Fruit fly (Drosophila melanogaster) whole organism, prepupa: ENCODE measurements around the gene spi.
A peak's percentile ranks its signal among the peaks of the same experiment; 100 is the strongest.

Source experiments
- Blimp-1 ChIP-seq: fragments of 200-800 bp; sonication (Bioruptor generic); optimal IDR thresholded peaks from 3 replicates; lab custom pipeline; 2017; ENCODE audit warnings: missing biosample characterization, missing genetic modification characterization, mild to moderate bottlenecking, moderate library complexity, missing genetic modification reagents
- CG10631 ChIP-seq: fragments of 200-800 bp; sonication (Bioruptor generic); optimal IDR thresholded peaks from 2 replicates; lab custom pipeline; 2016; ENCODE audit warnings: missing biosample characterization, missing genetic modification characterization
- CG10669 ChIP-seq: fragments of 200-800 bp; sonication (Bioruptor generic); optimal IDR thresholded peaks from 3 replicates; lab custom pipeline; 2018; ENCODE audit warnings: missing biosample characterization, mild to moderate bottlenecking, missing genetic modification characterization, moderate library complexity
- CG11294 ChIP-seq: fragments of 200-800 bp; sonication (Bioruptor generic); IDR thresholded peaks from 2 replicates; pipeline ENCODE4 v1.3.6; 2022; ENCODE audit warnings: missing biosample characterization, missing genetic modification characterization
- CG11762 ChIP-seq: fragments of 200-800 bp; sonication (Bioruptor generic); optimal IDR thresholded peaks from 3 replicates; lab custom pipeline; 2016; ENCODE audit warnings: missing biosample characterization, missing genetic modification characterization; ENCODE audit not compliant: insufficient read depth
- CG11902 ChIP-seq: fragments of 200-800 bp; sonication (Bioruptor generic); optimal IDR thresholded peaks from 3 replicates; lab custom pipeline; 2016; ENCODE audit warnings: missing biosample characterization, missing genetic modification characterization
- CG15336 ChIP-seq: fragments of 200-800 bp; sonication (Bioruptor generic); IDR thresholded peaks from 2 replicates; pipeline ENCODE4 v1.3.6; 2022; ENCODE audit warnings: missing biosample characterization, missing genetic modification characterization
- CG1621 ChIP-seq: fragments of 200-800 bp; sonication (Bioruptor generic); optimal IDR thresholded peaks from 3 replicates; lab custom pipeline; 2018; ENCODE audit warnings: missing biosample characterization, mild to moderate bottlenecking, missing genetic modification characterization
- CG16779 ChIP-seq: fragments of 200-800 bp; sonication (Bioruptor generic); optimal IDR thresholded peaks from 3 replicates; lab custom pipeline; 2017; ENCODE audit warnings: missing biosample characterization, mild to moderate bottlenecking, missing genetic modification characterization
- CG3032 ChIP-seq: fragments of 200-800 bp; optimal IDR thresholded peaks from 2 replicates; lab custom pipeline; 2019; ENCODE audit warnings: missing biosample characterization, mild to moderate bottlenecking, missing genetic modification characterization, moderate library complexity
- CG31627 ChIP-seq: fragments of 200-800 bp; sonication (Bioruptor generic); optimal IDR thresholded peaks from 3 replicates; lab custom pipeline; 2016; ENCODE audit warnings: missing biosample characterization, missing genetic modification characterization
- CG34406 ChIP-seq: fragments of 200-800 bp; sonication (Bioruptor generic); optimal IDR thresholded peaks from 3 replicates; lab custom pipeline; 2016; ENCODE audit warnings: missing biosample characterization, missing genetic modification characterization
- CG4318 ChIP-seq: fragments of 200-800 bp; sonication (Bioruptor generic); optimal IDR thresholded peaks from 3 replicates; lab custom pipeline; 2017; ENCODE audit warnings: missing biosample characterization, mild to moderate bottlenecking, missing genetic modification characterization
- CG6163 ChIP-seq: fragments of 200-800 bp; sonication (Bioruptor generic); IDR thresholded peaks from 3 replicates; pipeline ENCODE4 v1.3.6; 2022; ENCODE audit warnings: missing biosample characterization, missing genetic modification characterization
- CG6276 ChIP-seq: fragments of 200-800 bp; sonication (Bioruptor generic); optimal IDR thresholded peaks from 2 replicates; lab custom pipeline; 2017; ENCODE audit warnings: missing biosample characterization, mild to moderate bottlenecking, missing genetic modification characterization
- CG6792 ChIP-seq: fragments of 200-800 bp; sonication (Bioruptor generic); optimal IDR thresholded peaks from 3 replicates; lab custom pipeline; 2016; ENCODE audit warnings: missing biosample characterization, missing genetic modification characterization
- CG6808 ChIP-seq: fragments of 200-800 bp; sonication (Bioruptor generic); optimal IDR thresholded peaks from 3 replicates; lab custom pipeline; 2017; ENCODE audit warnings: missing biosample characterization, missing genetic modification characterization, mild to moderate bottlenecking, moderate library complexity, missing genetic modification reagents
- CG8319 ChIP-seq: fragments of 200-800 bp; sonication (Bioruptor generic); optimal IDR thresholded peaks from 3 replicates; lab custom pipeline; 2016; ENCODE audit warnings: missing biosample characterization, missing genetic modification characterization
- CG8632 ChIP-seq: fragments of 200-800 bp; sonication (Bioruptor generic); optimal IDR thresholded peaks from 3 replicates; lab custom pipeline; 2016; ENCODE audit warnings: missing biosample characterization, missing genetic modification characterization
- CG9139 ChIP-seq: fragments of 200-800 bp; sonication (Bioruptor generic); optimal IDR thresholded peaks from 3 replicates; lab custom pipeline; 2017; ENCODE audit warnings: missing biosample characterization, mild to moderate bottlenecking, missing genetic modification characterization
- Eip75B ChIP-seq: fragments of 200-800 bp; sonication (Bioruptor generic); optimal IDR thresholded peaks from 3 replicates; lab custom pipeline; 2016; ENCODE audit warnings: missing biosample characterization, missing genetic modification characterization
- Eip93F ChIP-seq: fragments of 200-800 bp; sonication (Bioruptor generic); optimal IDR thresholded peaks from 2 replicates; lab custom pipeline; 2016; ENCODE audit warnings: missing biosample characterization, mild to moderate bottlenecking, missing genetic modification characterization
- Ets21C ChIP-seq: fragments of 200-800 bp; sonication (Bioruptor generic); optimal IDR thresholded peaks from 3 replicates; lab custom pipeline; 2016; ENCODE audit warnings: missing biosample characterization, missing genetic modification characterization
- Gug ChIP-seq: fragments of 200-800 bp; sonication (Bioruptor generic); IDR thresholded peaks from 2 replicates; pipeline ENCODE4 v1.3.6; 2022; ENCODE audit warnings: missing biosample characterization, missing genetic modification characterization
- Hr38 ChIP-seq: sonication (Bioruptor generic); optimal IDR thresholded peaks from 2 replicates; lab custom pipeline; 2016; ENCODE audit warnings: missing biosample characterization, missing genetic modification characterization
- Hr39 ChIP-seq: fragments of 200-800 bp; sonication (Bioruptor generic); optimal IDR thresholded peaks from 2 replicates; lab custom pipeline; 2016; ENCODE audit warnings: missing biosample characterization, missing genetic modification characterization
- Hr4 ChIP-seq: fragments of 200-800 bp; sonication (Bioruptor generic); optimal IDR thresholded peaks from 3 replicates; lab custom pipeline; 2016; ENCODE audit warnings: missing biosample characterization, missing genetic modification characterization
- Lpt ChIP-seq: fragments of 200-800 bp; sonication (Bioruptor generic); optimal IDR thresholded peaks from 3 replicates; lab custom pipeline; 2016; ENCODE audit warnings: missing biosample characterization, missing genetic modification characterization
- Met ChIP-seq: fragments of 200-800 bp; sonication (Bioruptor generic); optimal IDR thresholded peaks from 3 replicates; lab custom pipeline; 2016; ENCODE audit warnings: missing biosample characterization, missing genetic modification characterization
- OdsH ChIP-seq: fragments of 200-800 bp; sonication (Bioruptor generic); optimal IDR thresholded peaks from 3 replicates; lab custom pipeline; 2016; ENCODE audit warnings: missing biosample characterization, missing genetic modification characterization
- Smox ChIP-seq: fragments of 200-800 bp; sonication (Bioruptor generic); optimal IDR thresholded peaks from 3 replicates; lab custom pipeline; 2016; ENCODE audit warnings: missing biosample characterization, missing genetic modification characterization
- Sox14 ChIP-seq: fragments of 200-800 bp; sonication (Bioruptor generic); optimal IDR thresholded peaks from 3 replicates; lab custom pipeline; 2016; ENCODE audit warnings: missing biosample characterization, missing genetic modification characterization
- Sox15 ChIP-seq: fragments of 200-800 bp; sonication (Bioruptor generic); optimal IDR thresholded peaks from 3 replicates; lab custom pipeline; 2016; ENCODE audit warnings: missing biosample characterization, missing genetic modification characterization
- cyc ChIP-seq: fragments of 200-800 bp; sonication (Bioruptor generic); optimal IDR thresholded peaks from 3 replicates; lab custom pipeline; 2016; ENCODE audit warnings: missing biosample characterization, missing genetic modification characterization
- dac ChIP-seq: fragments of 200-800 bp; sonication (Bioruptor generic); optimal IDR thresholded peaks from 2 replicates; lab custom pipeline; 2017; ENCODE audit warnings: missing biosample characterization, mild to moderate bottlenecking, missing genetic modification characterization
- dsx ChIP-seq: fragments of 200-800 bp; optimal IDR thresholded peaks from 3 replicates; lab custom pipeline; 2019; ENCODE audit warnings: missing biosample characterization, mild to moderate bottlenecking, missing genetic modification characterization, moderate library complexity; ENCODE audit not compliant: poor library complexity, severe bottlenecking
- eg ChIP-seq: fragments of 200-800 bp; sonication (Bioruptor generic); IDR thresholded peaks from 3 replicates; pipeline ENCODE4 v1.3.6; 2022; ENCODE audit warnings: missing biosample characterization, missing genetic modification characterization
- esn ChIP-seq: fragments of 200-800 bp; sonication (Bioruptor generic); optimal IDR thresholded peaks from 2 replicates; lab custom pipeline; 2016; ENCODE audit warnings: missing biosample characterization, mild to moderate bottlenecking, missing genetic modification characterization, moderate library complexity
- fd59A ChIP-seq: fragments of 200-800 bp; sonication (Bioruptor generic); optimal IDR thresholded peaks from 2 replicates; lab custom pipeline; 2017; ENCODE audit warnings: missing biosample characterization, mild to moderate bottlenecking, missing genetic modification characterization, missing genetic modification reagents
- fd85E ChIP-seq: fragments of 200-800 bp; sonication (Bioruptor generic); optimal IDR thresholded peaks from 3 replicates; lab custom pipeline; 2016; ENCODE audit warnings: missing biosample characterization, missing genetic modification characterization
- fkh ChIP-seq: fragments of 200-800 bp; sonication (Bioruptor generic); optimal IDR thresholded peaks from 3 replicates; lab custom pipeline; 2017; ENCODE audit warnings: missing biosample characterization, mild to moderate bottlenecking, missing genetic modification characterization, moderate library complexity
- lz ChIP-seq: fragments of 200-800 bp; sonication (Bioruptor generic); optimal IDR thresholded peaks from 3 replicates; lab custom pipeline; 2016; ENCODE audit warnings: missing biosample characterization, missing genetic modification characterization
- net ChIP-seq: fragments of 200-800 bp; sonication (Bioruptor generic); optimal IDR thresholded peaks from 3 replicates; lab custom pipeline; 2016; ENCODE audit warnings: missing biosample characterization, missing genetic modification characterization
- pdm3 ChIP-seq: fragments of 200-800 bp; sonication (Bioruptor generic); optimal IDR thresholded peaks from 3 replicates; lab custom pipeline; 2016; ENCODE audit warnings: missing biosample characterization, missing genetic modification characterization
- spab ChIP-seq: fragments of 200-800 bp; sonication (Bioruptor generic); optimal IDR thresholded peaks from 2 replicates; lab custom pipeline; 2017; ENCODE audit warnings: missing biosample characterization, mild to moderate bottlenecking, missing genetic modification characterization, missing genetic modification reagents
- ss ChIP-seq, 2 experiments: fragments of 200-800 bp; sonication (Bioruptor generic); optimal IDR thresholded peaks; 2 replicates in 1 of 2; 3 replicates in 1 of 2; lab custom pipeline; 2017 to 2018; ENCODE audit warnings: mild to moderate bottlenecking in 2 of 2, missing biosample characterization in 2 of 2, missing genetic modification characterization in 2 of 2, moderate library complexity in 1 of 2
- svp ChIP-seq: fragments of 200-800 bp; sonication (Bioruptor generic); peaks from one replicate; lab custom pipeline; 2016; ENCODE audit warnings: missing biosample characterization, missing genetic modification characterization

Gene spi

DNA sequence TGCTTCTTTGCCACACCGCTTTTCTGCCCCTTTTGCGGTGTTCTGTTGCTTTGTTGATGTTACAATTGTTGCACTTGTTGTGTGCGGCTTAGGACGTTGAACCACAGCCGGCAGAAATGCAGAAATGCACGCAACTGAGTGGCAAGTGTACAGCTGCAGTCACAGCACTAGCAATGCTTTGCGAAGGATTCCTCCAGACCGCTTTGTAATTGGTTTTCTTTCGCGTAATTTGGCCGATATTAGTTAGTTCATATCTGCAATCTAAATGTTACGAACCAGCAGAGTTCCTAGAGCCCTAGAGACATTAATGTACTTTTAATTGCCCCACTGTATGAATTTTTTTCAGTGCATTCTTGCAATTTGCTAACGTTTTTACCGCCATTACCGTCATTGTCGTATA is 2.8 kb downstream of the spi start (continued):
- TF ChIP-seq Hr39 (GFP tag; lab: Kevin White, UChicago) (peak; percentile 20), CG3032 (tag; lab: Kevin White, UChicago) (peak; percentile 55), CG31627 (GFP tag; lab: Kevin White, UChicago) (peak; percentile 34), Smox (GFP tag; lab: Kevin White, UChicago) (peak; percentile 7), spab (peak; percentile 25), CG4318 (GFP tag; lab: Kevin White, UChicago) (peak; percentile 48), esn (peak; percentile 30), Eip75B (peak; percentile 59), Blimp-1 (no peak), CG11902 (GFP tag; lab: Kevin White, UChicago) (no peak), CG10669 (GFP tag; lab: Kevin White, UChicago) (peak; percentile 70), Lpt (GFP tag; lab: Kevin White, UChicago) (no peak), Hr38 (no peak), CG6792 (GFP tag; lab: Kevin White, UChicago) (no peak), eg (GFP tag; lab: Robert Waterston, UW) (peak; percentile 53), CG11294 (GFP tag; lab: Robert Waterston, UW) (no peak), fkh (GFP tag; lab: Kevin White, UChicago) (no peak), svp (peak; percentile 79), CG8319 (GFP tag; lab: Kevin White, UChicago) (no peak), Met (GFP tag; lab: Kevin White, UChicago) (peak; percentile 59), CG16779 (tag; lab: Kevin White, UChicago) (peak; percentile 3), net (GFP tag; lab: Kevin White, UChicago) (peak; percentile 60), OdsH (peak; percentile 62), lz (GFP tag; lab: Kevin White, UChicago) (peak; percentile 8), Hr4 (GFP tag; lab: Kevin White, UChicago) (peak; percentile 57), CG6163 (GFP tag; lab: Robert Waterston, UW) (peak; percentile 62), Gug (peak; percentile 47; the same call in 1 of the 2 replicates), dac (GFP tag; lab: Kevin White, UChicago) (peak; percentile 27), CG8632 (GFP tag; lab: Kevin White, UChicago) (no peak), cyc (GFP tag; lab: Kevin White, UChicago) (peak; percentile 31)

dm6 chr2L:19572496-19573317 is 4.4 kb downstream of the spi start:
- TF ChIP-seq CG16779 (tag; lab: Kevin White, UChicago): peak; percentile 86
- peak; percentile 94 for TF ChIP-seq Lpt (GFP tag; lab: Kevin White, UChicago)
- TF ChIP-seq fd85E: peak; percentile 40
- peak; percentile 84 for TF ChIP-seq Sox15
- TF ChIP-seq CG10631 (GFP tag; lab: Kevin White, UChicago): peak; percentile 93
- peak; percentile 88 for TF ChIP-seq Ets21C (GFP tag; lab: Kevin White, UChicago)
- peak; percentile 97 for TF ChIP-seq dsx (GFP tag; lab: Kevin White, UChicago)
- peak; percentile 91 to 93 for TF ChIP-seq ss (GFP tag; optimal IDR thresholded peaks at IDR 0.05; lab: Kevin White, UChicago)
- peak; percentile 84 for TF ChIP-seq CG9139 (GFP tag; lab: Kevin White, UChicago)
- TF ChIP-seq Sox14 (GFP tag; lab: Kevin White, UChicago): peak; percentile 96
- peak; percentile 92 for TF ChIP-seq CG6808 (GFP tag; lab: Kevin White, UChicago)
- peak; percentile 88 for TF ChIP-seq CG6276
- TF ChIP-seq fd59A: peak; percentile 93
- TF ChIP-seq CG11294 (GFP tag; lab: Robert Waterston, UW): peak; percentile 52; the same call in 1 of the 2 replicates
- peak; percentile 90 for TF ChIP-seq spab
- TF ChIP-seq lz (GFP tag; lab: Kevin White, UChicago): peak; percentile 95
- TF ChIP-seq esn: peak; percentile 96
- peak; percentile 87 for TF ChIP-seq CG34406 (GFP tag; lab: Kevin White, UChicago)
- TF ChIP-seq CG3032 (tag; lab: Kevin White, UChicago): peak; percentile 95
- TF ChIP-seq net (GFP tag; lab: Kevin White, UChicago): peak; percentile 86
- peak; percentile 85 for TF ChIP-seq CG1621 (tag; lab: Kevin White, UChicago)
- TF ChIP-seq Eip75B: peak; percentile 95
- peak; percentile 88 for TF ChIP-seq CG15336 (GFP tag; lab: Robert Waterston, UW)
- peak; percentile 90 for TF ChIP-seq Eip93F (GFP tag; lab: Kevin White, UChicago)
- peak; percentile 94 for TF ChIP-seq CG31627 (GFP tag; lab: Kevin White, UChicago)
- TF ChIP-seq pdm3: peak; percentile 96
- peak; percentile 87 for TF ChIP-seq CG11762 (GFP tag; lab: Kevin White, UChicago)
- peak; percentile 93 for TF ChIP-seq Smox (GFP tag; lab: Kevin White, UChicago)
- peak; percentile 93 for TF ChIP-seq CG4318 (GFP tag; lab: Kevin White, UChicago)
